Worm (Caenorhabditis elegans): ENCODE results near the gene F02D8.1.

Gene F02D8.1

ce11 chrV:15002184-15002690, 23.7 kb upstream of the F02D8.1 start, which contains the start of the genes fib-1 and mut-15:
Gene fib-1, minus strand, starts transcription at chrV:15002223.
Gene mut-15, plus strand, starts transcription at chrV:15002543.
- TF ChIP-seq nfya-1 (tag; optimal IDR thresholded peaks at IDR 0.05; ENCODE audit: insufficient read depth) = peak; percentile 94
- TF ChIP-seq fos-1 (tag; optimal IDR thresholded peaks at IDR 0.05) = no peak
- TF ChIP-seq fkh-2 (tag; optimal IDR thresholded peaks at IDR 0.05) = no peak
- TF ChIP-seq elt-3 (tag; optimal IDR thresholded peaks at IDR 0.05) = peak in 1 of 3 experiments; percentile 72
- peak; percentile 84 for TF ChIP-seq lin-39 (tag; optimal IDR thresholded peaks at IDR 0.05)
- TF ChIP-seq zag-1 (tag; optimal IDR thresholded peaks at IDR 0.05) = peak; percentile 39
- peak; percentile 96 for TF ChIP-seq ceh-28 (tag; optimal IDR thresholded peaks at IDR 0.05)
- TF ChIP-seq nhr-43 (tag; optimal IDR thresholded peaks at IDR 0.05; ENCODE audit: poor library complexity, severe bottlenecking) = peak; percentile 91
- TF ChIP-seq ZK546.5 (tag; optimal IDR thresholded peaks at IDR 0.05) = no peak
- no peak for TF ChIP-seq ceh-16 (tag; optimal IDR thresholded peaks at IDR 0.05)
- TF ChIP-seq ceh-9 (tag; optimal IDR thresholded peaks at IDR 0.05) = no peak
- no peak for TF ChIP-seq nhr-12 (tag; optimal IDR thresholded peaks at IDR 0.05)
- TF ChIP-seq lin-15B (tag; optimal IDR thresholded peaks at IDR 0.05) = peak; percentile 98
- no peak for TF ChIP-seq unc-39 (tag; optimal IDR thresholded peaks at IDR 0.05)
- TF ChIP-seq ama-1 (optimal IDR thresholded peaks at IDR 0.05) = no peak
- TF ChIP-seq nhr-11 (tag; optimal IDR thresholded peaks at IDR 0.05) = peak; percentile 76
- peak; percentile 24 for TF ChIP-seq elt-1 (tag; optimal IDR thresholded peaks at IDR 0.05)
- TF ChIP-seq tbx-2 (tag; optimal IDR thresholded peaks at IDR 0.05) = peak; percentile 48
- TF ChIP-seq eor-1 (tag; optimal IDR thresholded peaks at IDR 0.05) = no peak
- no peak for TF ChIP-seq nhr-28 (tag; optimal IDR thresholded peaks at IDR 0.05)
- peak; percentile 26 for TF ChIP-seq ztf-4 (tag; optimal IDR thresholded peaks at IDR 0.05)
- TF ChIP-seq pha-4 (tag; optimal IDR thresholded peaks at IDR 0.05) = peak; percentile 95
- TF ChIP-seq pqm-1 (tag; optimal IDR thresholded peaks at IDR 0.05) = peak; percentile 61
- TF ChIP-seq snpc-4 (tag; optimal IDR thresholded peaks at IDR 0.05) = peak; percentile 80
- peak; percentile 91 for TF ChIP-seq lsy-12 (tag; optimal IDR thresholded peaks at IDR 0.05)
- TF ChIP-seq hmg-11 (tag; optimal IDR thresholded peaks at IDR 0.05) = peak; percentile 81
- TF ChIP-seq ztf-11 (tag; optimal IDR thresholded peaks at IDR 0.05) = no peak
- TF ChIP-seq nhr-77 (tag; optimal IDR thresholded peaks at IDR 0.05) = peak; percentile 14
- TF ChIP-seq jun-1 (tag; optimal IDR thresholded peaks at IDR 0.05) = peak; percentile 75
- TF ChIP-seq R02D3.7 (tag; optimal IDR thresholded peaks at IDR 0.05) = peak; percentile 88
- peak; percentile 91 for TF ChIP-seq nhr-23 (tag; optimal IDR thresholded peaks at IDR 0.05)
- TF ChIP-seq unc-62 (GFP tag; optimal IDR thresholded peaks at IDR 0.05) = peak; percentile 59
- TF ChIP-seq fkh-10 (GFP tag; optimal IDR thresholded peaks at IDR 0.05) = peak; percentile 80
- TF ChIP-seq egl-27 (tag; optimal IDR thresholded peaks at IDR 0.05) = peak; percentile 10
- no peak for TF ChIP-seq nhr-237 (tag; optimal IDR thresholded peaks at IDR 0.05)
- TF ChIP-seq mml-1 (tag; optimal IDR thresholded peaks at IDR 0.05) = no peak
- no peak for TF ChIP-seq nhr-67 (tag; optimal IDR thresholded peaks at IDR 0.05)
- no peak for TF ChIP-seq sea-2 (GFP tag; optimal IDR thresholded peaks at IDR 0.05)
- no peak for TF ChIP-seq mdl-1 (tag; optimal IDR thresholded peaks at IDR 0.05)
- TF ChIP-seq nhr-25 (tag; optimal IDR thresholded peaks at IDR 0.05) = peak; percentile 94
- TF ChIP-seq daf-12 (tag; optimal IDR thresholded peaks at IDR 0.05) = no peak
- no peak for TF ChIP-seq aly-2 (tag; optimal IDR thresholded peaks at IDR 0.05)
- TF ChIP-seq skn-1 (tag; optimal IDR thresholded peaks at IDR 0.05) = peak; percentile 71
- TF ChIP-seq elt-2 (tag; optimal IDR thresholded peaks at IDR 0.05) = peak; percentile 72
- peak; percentile 92 for TF ChIP-seq egl-5 (tag; optimal IDR thresholded peaks at IDR 0.05)
- peak; percentile 53 for TF ChIP-seq ceh-82 (tag; optimal IDR thresholded peaks at IDR 0.05)
- no peak for TF ChIP-seq nhr-76 (tag; optimal IDR thresholded peaks at IDR 0.05)
